Fruit fly (Drosophila melanogaster) S2 (cell line): ENCODE results near the gene AIF.

ENCODE experiments used
- CG8478 ChIP-seq: fragments of >200 bp; optimal IDR thresholded peaks from 2 replicates; lab custom pipeline; 2018
- CTCF ChIP-seq, 2 experiments: fragments of >200 bp; optimal IDR thresholded peaks; 2 replicates each; lab custom pipeline; 2018

DNA sequence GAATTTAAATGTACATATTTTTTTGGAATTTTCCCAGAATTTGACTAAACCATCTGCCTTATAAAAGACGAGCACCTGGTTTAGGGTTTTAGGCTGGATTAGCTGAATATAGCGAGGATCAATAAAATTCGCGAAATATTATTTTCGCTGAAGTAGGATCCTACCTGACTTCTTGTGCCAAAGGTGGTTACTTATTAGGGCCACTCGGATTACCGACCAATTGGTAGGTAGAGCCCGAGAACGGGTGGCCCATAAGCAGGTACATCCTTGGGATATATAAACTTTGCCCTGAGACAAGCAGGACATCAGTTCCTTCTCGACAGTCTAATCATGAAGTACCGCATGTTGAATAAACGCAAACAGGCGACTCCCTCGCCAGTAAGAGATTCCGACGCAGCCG lies 3.9 kb downstream of the AIF start, which contains the start of gene CG15382:
- no peak for TF ChIP-seq CG8478 (lab: Kevin White, UChicago)
- TF ChIP-seq CTCF (optimal IDR thresholded peaks at IDR 0.05; lab: Kevin White, UChicago) = no peak
